Fruit fly (Drosophila melanogaster): ENCODE data around the gene msd5.

The msd5 gene

dm6 chr3L:1368201-1368617, 35.3 kb upstream of the msd5 start (continued):
- TF ChIP-seq CG6175 (GFP tag; IDR thresholded peaks at IDR 0.05), result peak; percentile 60; the same call in 1 of the 3 replicates
- peak; percentile 90 for TF ChIP-seq sob (GFP tag; IDR thresholded peaks at IDR 0.05)
- peak; percentile 73 for TF ChIP-seq slp2 (GFP tag; optimal IDR thresholded peaks at IDR 0.05)
- TF ChIP-seq ERR (GFP tag; optimal IDR thresholded peaks at IDR 0.05), result peak; percentile 67
- TF ChIP-seq ato (GFP tag; IDR thresholded peaks at IDR 0.05; ENCODE audit: partially characterized antibody), result no peak
- peak; percentile 80 for TF ChIP-seq Xbp1 (GFP tag; optimal IDR thresholded peaks at IDR 0.05)
- TF ChIP-seq gsb (GFP tag; IDR thresholded peaks at IDR 0.05), result peak; percentile 84
- TF ChIP-seq CG2875 (GFP tag; optimal IDR thresholded peaks at IDR 0.05), result peak; percentile 48
- TF ChIP-seq CG8290 (GFP tag; optimal IDR thresholded peaks at IDR 0.05), result peak; percentile 58
- peak in 1 of 2 experiments; percentile 89 for TF ChIP-seq CG8290 (tag; optimal IDR thresholded peaks at IDR 0.05)
- TF ChIP-seq CG17612 (GFP tag; IDR thresholded peaks at IDR 0.05), result peak; percentile 63; the same call in 1 of the 2 replicates
- TF ChIP-seq dmrt99B (tag; optimal IDR thresholded peaks at IDR 0.05), result peak; percentile 84
- peak; percentile 21 for TF ChIP-seq CG12299 (tag; optimal IDR thresholded peaks at IDR 0.05)
- TF ChIP-seq CG18262 (tag; optimal IDR thresholded peaks at IDR 0.05), result peak; percentile 83
- TF ChIP-seq CG12219 (GFP tag; optimal IDR thresholded peaks at IDR 0.05), result peak; percentile 65
- TF ChIP-seq MESR4 (GFP tag; optimal IDR thresholded peaks at IDR 0.05), result no peak
- TF ChIP-seq lab (GFP tag; optimal IDR thresholded peaks at IDR 0.05), result peak; percentile 88
- TF ChIP-seq CG7271 (tag; optimal IDR thresholded peaks at IDR 0.05), result peak; percentile 81
- peak; percentile 29 for TF ChIP-seq Nf-YB (GFP tag; optimal IDR thresholded peaks at IDR 0.05)
- TF ChIP-seq CG9437 (GFP tag; optimal IDR thresholded peaks at IDR 0.05), result peak; percentile 6
- peak; percentile 58 for TF ChIP-seq Dad (GFP tag; optimal IDR thresholded peaks at IDR 0.05)
- peak; percentile 81 for TF ChIP-seq sim (GFP tag; IDR thresholded peaks at IDR 0.05)
- no peak for TF ChIP-seq CG10431 (GFP tag; optimal IDR thresholded peaks at IDR 0.05)
- TF ChIP-seq PHDP (tag; optimal IDR thresholded peaks at IDR 0.05), result peak; percentile 68
- TF ChIP-seq inv (GFP tag; IDR thresholded peaks at IDR 0.05; ENCODE audit: partially characterized antibody), result no peak
- peak; percentile 38 for TF ChIP-seq Sox100B (GFP tag; optimal IDR thresholded peaks at IDR 0.05)
- peak; percentile 71 for TF ChIP-seq grau (tag; optimal IDR thresholded peaks at IDR 0.05)
- no peak for TF ChIP-seq Dll (GFP tag; IDR thresholded peaks at IDR 0.05; ENCODE audit: partially characterized antibody)
- TF ChIP-seq gem (tag; optimal IDR thresholded peaks at IDR 0.05), result peak; percentile 84
- peak; percentile 56; the same call in 2 of the 3 replicates for TF ChIP-seq ase (GFP tag; IDR thresholded peaks at IDR 0.05)
- TF ChIP-seq maf-S (GFP tag; optimal IDR thresholded peaks at IDR 0.05), result peak; percentile 75
- TF ChIP-seq CG14441 (GFP tag; IDR thresholded peaks at IDR 0.05), result peak; percentile 88
- TF ChIP-seq corto (GFP tag; optimal IDR thresholded peaks at IDR 0.05), result no peak
- no peak for TF ChIP-seq luna (GFP tag; optimal IDR thresholded peaks at IDR 0.05)
- TF ChIP-seq NK7.1 (GFP tag; optimal IDR thresholded peaks at IDR 0.05), result peak; percentile 66
- TF ChIP-seq CG6791 (GFP tag; IDR thresholded peaks at IDR 0.05; ENCODE audit: partially characterized antibody), result no peak
- TF ChIP-seq CG7928 (GFP tag; optimal IDR thresholded peaks at IDR 0.05), result peak; percentile 20
- peak; percentile 22 for TF ChIP-seq Deaf1 (tag; optimal IDR thresholded peaks at IDR 0.05)
- peak; percentile 74 for TF ChIP-seq CG31224 (GFP tag; IDR thresholded peaks at IDR 0.05)
- peak; percentile 2 for TF ChIP-seq stwl (tag; optimal IDR thresholded peaks at IDR 0.05)
- TF ChIP-seq dysf (GFP tag; IDR thresholded peaks at IDR 0.05), result peak; percentile 89
- TF ChIP-seq CG12942 (GFP tag; optimal IDR thresholded peaks at IDR 0.05), result peak; percentile 70
- TF ChIP-seq CG7963 (GFP tag; IDR thresholded peaks at IDR 0.05; ENCODE audit: partially characterized antibody), result no peak
- peak; percentile 72 for TF ChIP-seq Fer3 (tag; optimal IDR thresholded peaks at IDR 0.05)
- TF ChIP-seq CG3847 (GFP tag; IDR thresholded peaks at IDR 0.05), result peak; percentile 82
- TF ChIP-seq CG4328 (GFP tag; optimal IDR thresholded peaks at IDR 0.05), result no peak
- TF ChIP-seq Max (GFP tag; optimal IDR thresholded peaks at IDR 0.05), result peak; percentile 36
- no peak for TF ChIP-seq pfk (GFP tag; optimal IDR thresholded peaks at IDR 0.05)
- peak; percentile 68 for TF ChIP-seq ttk (GFP tag; IDR thresholded peaks at IDR 0.05)
- no peak for TF ChIP-seq kni (GFP tag; optimal IDR thresholded peaks at IDR 0.05)

Data from whole organism, embryonic.